Fruit fly (Drosophila melanogaster) whole organism, prepupa: ENCODE data around the gene Sodh2.

Experiments used
- CG10669 ChIP-seq: fragments of 200-800 bp; sonication (Bioruptor generic); optimal IDR thresholded peaks from 3 replicates; lab custom pipeline; 2018; ENCODE audit warnings: missing biosample characterization, mild to moderate bottlenecking, missing genetic modification characterization, moderate library complexity
- CG11294 ChIP-seq: fragments of 200-800 bp; sonication (Bioruptor generic); IDR thresholded peaks from 2 replicates; pipeline ENCODE4 v1.3.6; 2022; ENCODE audit warnings: missing biosample characterization, missing genetic modification characterization
- CG11762 ChIP-seq: fragments of 200-800 bp; sonication (Bioruptor generic); optimal IDR thresholded peaks from 3 replicates; lab custom pipeline; 2016; ENCODE audit warnings: missing biosample characterization, missing genetic modification characterization; ENCODE audit not compliant: insufficient read depth
- CG1621 ChIP-seq: fragments of 200-800 bp; sonication (Bioruptor generic); optimal IDR thresholded peaks from 3 replicates; lab custom pipeline; 2018; ENCODE audit warnings: missing biosample characterization, mild to moderate bottlenecking, missing genetic modification characterization
- CG16779 ChIP-seq: fragments of 200-800 bp; sonication (Bioruptor generic); optimal IDR thresholded peaks from 3 replicates; lab custom pipeline; 2017; ENCODE audit warnings: missing biosample characterization, mild to moderate bottlenecking, missing genetic modification characterization
- CG32006 ChIP-seq: fragments of 200-800 bp; sonication (Bioruptor generic); optimal IDR thresholded peaks from 3 replicates; lab custom pipeline; 2017; ENCODE audit warnings: missing biosample characterization, mild to moderate bottlenecking, missing genetic modification characterization
- CG34406 ChIP-seq: fragments of 200-800 bp; sonication (Bioruptor generic); optimal IDR thresholded peaks from 3 replicates; lab custom pipeline; 2016; ENCODE audit warnings: missing biosample characterization, missing genetic modification characterization
- CG4318 ChIP-seq: fragments of 200-800 bp; sonication (Bioruptor generic); optimal IDR thresholded peaks from 3 replicates; lab custom pipeline; 2017; ENCODE audit warnings: missing biosample characterization, mild to moderate bottlenecking, missing genetic modification characterization
- CG6163 ChIP-seq: fragments of 200-800 bp; sonication (Bioruptor generic); IDR thresholded peaks from 3 replicates; pipeline ENCODE4 v1.3.6; 2022; ENCODE audit warnings: missing biosample characterization, missing genetic modification characterization
- CG6792 ChIP-seq: fragments of 200-800 bp; sonication (Bioruptor generic); optimal IDR thresholded peaks from 3 replicates; lab custom pipeline; 2016; ENCODE audit warnings: missing biosample characterization, missing genetic modification characterization
- CG6854 ChIP-seq: fragments of 200-800 bp; sonication (Bioruptor generic); optimal IDR thresholded peaks from 2 replicates; lab custom pipeline; 2017; ENCODE audit warnings: missing biosample characterization, mild to moderate bottlenecking, missing genetic modification characterization
- CG8119 ChIP-seq: fragments of 200-800 bp; sonication (Bioruptor generic); IDR thresholded peaks from 3 replicates; pipeline ENCODE4 v1.3.6; 2022; ENCODE audit warnings: missing biosample characterization, missing genetic modification characterization
- CG8319 ChIP-seq: fragments of 200-800 bp; sonication (Bioruptor generic); optimal IDR thresholded peaks from 3 replicates; lab custom pipeline; 2016; ENCODE audit warnings: missing biosample characterization, missing genetic modification characterization
- Eip75B ChIP-seq: fragments of 200-800 bp; sonication (Bioruptor generic); optimal IDR thresholded peaks from 3 replicates; lab custom pipeline; 2016; ENCODE audit warnings: missing biosample characterization, missing genetic modification characterization
- Eip78C ChIP-seq: fragments of 200-800 bp; sonication (Bioruptor generic); peaks from one replicate; lab custom pipeline; 2016; ENCODE audit warnings: missing biosample characterization, missing genetic modification characterization
- Eip93F ChIP-seq: fragments of 200-800 bp; sonication (Bioruptor generic); optimal IDR thresholded peaks from 2 replicates; lab custom pipeline; 2016; ENCODE audit warnings: missing biosample characterization, mild to moderate bottlenecking, missing genetic modification characterization
- Ets21C ChIP-seq: fragments of 200-800 bp; sonication (Bioruptor generic); optimal IDR thresholded peaks from 3 replicates; lab custom pipeline; 2016; ENCODE audit warnings: missing biosample characterization, missing genetic modification characterization
- Ets96B ChIP-seq: fragments of 200-800 bp; optimal IDR thresholded peaks from 2 replicates; lab custom pipeline; 2019; ENCODE audit warnings: missing biosample characterization, mild to moderate bottlenecking, missing genetic modification characterization, moderate library complexity
- Hr38 ChIP-seq: sonication (Bioruptor generic); optimal IDR thresholded peaks from 2 replicates; lab custom pipeline; 2016; ENCODE audit warnings: missing biosample characterization, missing genetic modification characterization
- Hr39 ChIP-seq: fragments of 200-800 bp; sonication (Bioruptor generic); optimal IDR thresholded peaks from 2 replicates; lab custom pipeline; 2016; ENCODE audit warnings: missing biosample characterization, missing genetic modification characterization
- Lpt ChIP-seq: fragments of 200-800 bp; sonication (Bioruptor generic); optimal IDR thresholded peaks from 3 replicates; lab custom pipeline; 2016; ENCODE audit warnings: missing biosample characterization, missing genetic modification characterization
- Met ChIP-seq: fragments of 200-800 bp; sonication (Bioruptor generic); optimal IDR thresholded peaks from 3 replicates; lab custom pipeline; 2016; ENCODE audit warnings: missing biosample characterization, missing genetic modification characterization
- OdsH ChIP-seq: fragments of 200-800 bp; sonication (Bioruptor generic); optimal IDR thresholded peaks from 3 replicates; lab custom pipeline; 2016; ENCODE audit warnings: missing biosample characterization, missing genetic modification characterization
- Smox ChIP-seq: fragments of 200-800 bp; sonication (Bioruptor generic); optimal IDR thresholded peaks from 3 replicates; lab custom pipeline; 2016; ENCODE audit warnings: missing biosample characterization, missing genetic modification characterization
- Sox102F ChIP-seq: fragments of 200-800 bp; sonication (Bioruptor generic); optimal IDR thresholded peaks from 2 replicates; lab custom pipeline; 2016; ENCODE audit warnings: missing biosample characterization, mild to moderate bottlenecking, missing genetic modification characterization
- Sox14 ChIP-seq: fragments of 200-800 bp; sonication (Bioruptor generic); optimal IDR thresholded peaks from 3 replicates; lab custom pipeline; 2016; ENCODE audit warnings: missing biosample characterization, missing genetic modification characterization
- acj6 ChIP-seq: fragments of 200-800 bp; sonication (Bioruptor generic); optimal IDR thresholded peaks from 3 replicates; lab custom pipeline; 2016; ENCODE audit warnings: missing biosample characterization, missing genetic modification characterization
- cyc ChIP-seq: fragments of 200-800 bp; sonication (Bioruptor generic); optimal IDR thresholded peaks from 3 replicates; lab custom pipeline; 2016; ENCODE audit warnings: missing biosample characterization, missing genetic modification characterization
- dac ChIP-seq: fragments of 200-800 bp; sonication (Bioruptor generic); optimal IDR thresholded peaks from 2 replicates; lab custom pipeline; 2017; ENCODE audit warnings: missing biosample characterization, mild to moderate bottlenecking, missing genetic modification characterization
- dsx ChIP-seq: fragments of 200-800 bp; optimal IDR thresholded peaks from 3 replicates; lab custom pipeline; 2019; ENCODE audit warnings: missing biosample characterization, mild to moderate bottlenecking, missing genetic modification characterization, moderate library complexity; ENCODE audit not compliant: poor library complexity, severe bottlenecking
- esn ChIP-seq: fragments of 200-800 bp; sonication (Bioruptor generic); optimal IDR thresholded peaks from 2 replicates; lab custom pipeline; 2016; ENCODE audit warnings: missing biosample characterization, mild to moderate bottlenecking, missing genetic modification characterization, moderate library complexity
- fd59A ChIP-seq: fragments of 200-800 bp; sonication (Bioruptor generic); optimal IDR thresholded peaks from 2 replicates; lab custom pipeline; 2017; ENCODE audit warnings: missing biosample characterization, mild to moderate bottlenecking, missing genetic modification characterization, missing genetic modification reagents
- fd85E ChIP-seq: fragments of 200-800 bp; sonication (Bioruptor generic); optimal IDR thresholded peaks from 3 replicates; lab custom pipeline; 2016; ENCODE audit warnings: missing biosample characterization, missing genetic modification characterization
- fkh ChIP-seq: fragments of 200-800 bp; sonication (Bioruptor generic); optimal IDR thresholded peaks from 3 replicates; lab custom pipeline; 2017; ENCODE audit warnings: missing biosample characterization, mild to moderate bottlenecking, missing genetic modification characterization, moderate library complexity
- lz ChIP-seq: fragments of 200-800 bp; sonication (Bioruptor generic); optimal IDR thresholded peaks from 3 replicates; lab custom pipeline; 2016; ENCODE audit warnings: missing biosample characterization, missing genetic modification characterization
- pdm3 ChIP-seq: fragments of 200-800 bp; sonication (Bioruptor generic); optimal IDR thresholded peaks from 3 replicates; lab custom pipeline; 2016; ENCODE audit warnings: missing biosample characterization, missing genetic modification characterization
- svp ChIP-seq: fragments of 200-800 bp; sonication (Bioruptor generic); peaks from one replicate; lab custom pipeline; 2016; ENCODE audit warnings: missing biosample characterization, missing genetic modification characterization
- topi ChIP-seq: fragments of 200-800 bp; sonication (Bioruptor generic); optimal IDR thresholded peaks from 3 replicates; lab custom pipeline; 2016; ENCODE audit warnings: missing biosample characterization, missing genetic modification characterization
- vri ChIP-seq: fragments of 200-800 bp; sonication (Bioruptor generic); optimal IDR thresholded peaks from 3 replicates; lab custom pipeline; 2016; ENCODE audit warnings: missing biosample characterization, mild to moderate bottlenecking, missing genetic modification characterization

The Sodh2 gene

dm6 chr3R:10872148-10872783 lies 3.9 kb upstream of the Sodh2 start, which contains the start of gene Fdh (continued):
- TF ChIP-seq CG32006 (GFP tag; lab: Kevin White, UChicago) (peak; percentile 55), Lpt (GFP tag; lab: Kevin White, UChicago) (peak; percentile 44), CG8319 (GFP tag; lab: Kevin White, UChicago) (no peak), fkh (peak; percentile 40), vri (peak; percentile 32), OdsH (GFP tag; lab: Kevin White, UChicago) (peak; percentile 56), dac (GFP tag; lab: Kevin White, UChicago) (no peak), Sox102F (GFP tag; lab: Kevin White, UChicago) (no peak), acj6 (GFP tag; lab: Kevin White, UChicago) (peak; percentile 63), Hr38 (GFP tag; lab: Kevin White, UChicago) (no peak), CG11294 (GFP tag; lab: Robert Waterston, UW) (no peak), CG4318 (GFP tag; lab: Kevin White, UChicago) (no peak), dsx (GFP tag; lab: Kevin White, UChicago) (peak; percentile 21), Ets21C (GFP tag; lab: Kevin White, UChicago) (no peak)

dm6 chr3R:10872820-10873219 lies 3.4 kb upstream of the Sodh2 start, which contains the start of gene CG4596:
Gene CG4596, plus strand, starts transcription at chr3R:10873038.
- TF ChIP-seq Hr39 (GFP tag; lab: Kevin White, UChicago) = no peak
- TF ChIP-seq Hr38 (GFP tag; lab: Kevin White, UChicago) = no peak
- no peak for TF ChIP-seq Smox (GFP tag; lab: Kevin White, UChicago)
- TF ChIP-seq CG11762 (GFP tag; lab: Kevin White, UChicago) = no peak
- TF ChIP-seq fkh = no peak
- TF ChIP-seq CG6792 (GFP tag; lab: Kevin White, UChicago) = no peak
- TF ChIP-seq CG34406 (GFP tag; lab: Kevin White, UChicago) = no peak
- no peak for TF ChIP-seq CG16779 (tag; lab: Kevin White, UChicago)
- no peak for TF ChIP-seq pdm3 (GFP tag; lab: Kevin White, UChicago)
- no peak for TF ChIP-seq Ets21C (GFP tag; lab: Kevin White, UChicago)
- no peak for TF ChIP-seq dac (GFP tag; lab: Kevin White, UChicago)
- no peak for TF ChIP-seq CG6163 (GFP tag; lab: Robert Waterston, UW)
- TF ChIP-seq CG8119 (GFP tag; lab: Robert Waterston, UW) = no peak
- TF ChIP-seq fd59A (GFP tag; lab: Kevin White, UChicago) = no peak

DNA sequence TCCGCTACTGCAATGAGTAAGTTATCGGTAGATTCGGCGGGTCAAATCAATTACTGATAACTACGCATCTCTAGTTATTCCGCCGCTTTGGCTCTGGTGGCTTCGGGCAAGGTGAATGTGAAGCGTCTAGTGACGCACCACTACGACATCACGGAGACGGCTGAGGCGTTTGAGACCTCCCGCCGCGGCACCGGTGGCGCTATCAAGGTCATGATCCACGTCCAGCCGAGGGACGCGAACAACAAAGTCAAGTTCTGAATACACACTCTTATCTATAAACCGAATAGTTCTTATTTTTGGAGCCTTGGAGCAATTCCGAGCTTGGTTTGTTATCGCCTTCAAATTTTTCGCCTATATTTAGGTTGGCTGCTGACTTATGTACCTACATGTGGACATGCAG lies 1.6 kb downstream of the Sodh2 start:
- TF ChIP-seq Smox (GFP tag; lab: Kevin White, UChicago) (no peak), svp (GFP tag; lab: Kevin White, UChicago) (peak; percentile 43), fkh (peak; percentile 17)

DNA sequence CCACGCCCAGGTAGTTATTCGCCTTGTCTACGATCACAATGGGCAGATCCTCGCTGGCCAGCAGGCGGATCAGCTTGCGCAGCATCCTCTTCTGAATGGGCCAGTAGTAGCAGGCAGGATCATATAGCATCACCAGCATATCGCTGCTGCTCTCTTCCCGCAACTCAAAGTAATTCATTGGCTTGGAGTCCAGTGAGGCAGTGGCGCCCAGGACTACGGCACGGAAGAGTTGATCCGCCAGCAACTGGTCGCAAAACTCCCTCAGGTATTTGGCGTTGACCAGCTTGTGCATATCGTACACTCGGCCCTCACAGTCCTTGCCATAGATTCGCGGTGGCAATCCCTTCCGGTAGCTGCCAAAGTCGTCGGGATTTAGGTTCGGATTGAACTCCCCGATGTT lies 2.4 kb downstream of the Sodh2 start:
- TF ChIP-seq svp (GFP tag; lab: Kevin White, UChicago) (peak; percentile 52), CG11294 (GFP tag; lab: Robert Waterston, UW) (no peak), Eip78C (GFP tag; lab: Kevin White, UChicago) (no peak), Eip93F (GFP tag; lab: Kevin White, UChicago) (no peak), lz (GFP tag; lab: Kevin White, UChicago) (no peak)

dm6 chr3R:10879219-10879618 lies 3.0 kb downstream of the Sodh2 start, which contains the start of gene CG14695:
Gene CG14695, minus strand, starts transcription at chr3R:10879319.
- TF ChIP-seq CG34406 (GFP tag; lab: Kevin White, UChicago) (no peak), Sox14 (no peak), CG1621 (no peak), CG8119 (GFP tag; lab: Robert Waterston, UW) (no peak), Eip75B (no peak), vri (no peak), CG6792 (GFP tag; lab: Kevin White, UChicago) (no peak), Ets96B (tag; lab: Kevin White, UChicago) (no peak), Sox102F (GFP tag; lab: Kevin White, UChicago) (no peak), fd85E (GFP tag; lab: Kevin White, UChicago) (no peak), Hr38 (GFP tag; lab: Kevin White, UChicago) (no peak), acj6 (GFP tag; lab: Kevin White, UChicago) (no peak), CG6854 (GFP tag; lab: Kevin White, UChicago) (no peak), cyc (no peak), CG8319 (GFP tag; lab: Kevin White, UChicago) (no peak), topi (GFP tag; lab: Kevin White, UChicago) (no peak), Met (no peak), Eip78C (GFP tag; lab: Kevin White, UChicago) (no peak), CG10669 (GFP tag; lab: Kevin White, UChicago) (no peak), esn (GFP tag; lab: Kevin White, UChicago) (no peak)
- TF ChIP-seq, all 60 proteins: peak for 0
